Worm (Caenorhabditis elegans) whole organism, L3 larva: ENCODE results near the gene rpl-7A.
A peak's percentile ranks its signal among the peaks of the same experiment; 100 is the strongest.

Experiments
- R02D3.7 ChIP-seq: fragments of 150-350 bp; optimal IDR thresholded peaks from 2 replicates; lab custom pipeline; 2014; ENCODE audit warnings: missing biosample characterization, missing genetic modification characterization
- ZK546.5 ChIP-seq: sonication (generic microtip); optimal IDR thresholded peaks from 2 replicates; lab custom pipeline; 2017; ENCODE audit warnings: missing biosample characterization, missing genetic modification characterization
- aly-2 ChIP-seq: fragments of 150-350 bp; optimal IDR thresholded peaks from 2 replicates; lab custom pipeline; 2014; ENCODE audit warnings: missing biosample characterization, missing genetic modification characterization
- ama-1 ChIP-seq: fragments of 150-350 bp; optimal IDR thresholded peaks from 2 replicates; lab custom pipeline; 2018
- egl-27 ChIP-seq: sonication (generic microtip); optimal IDR thresholded peaks from 4 replicates; lab custom pipeline; 2017; ENCODE audit warnings: missing biosample characterization, missing genetic modification reagents, missing genetic modification characterization
- egl-5 ChIP-seq: fragments of 150-350 bp; optimal IDR thresholded peaks from 2 replicates; lab custom pipeline; 2017; ENCODE audit warnings: missing biosample characterization, missing genetic modification reagents, missing genetic modification characterization, inconsistent platforms
- elt-1 ChIP-seq: fragments of 150-350 bp; optimal IDR thresholded peaks from 2 replicates; lab custom pipeline; 2014; ENCODE audit warnings: missing biosample characterization, missing genetic modification characterization
- elt-2 ChIP-seq: sonication (generic microtip); optimal IDR thresholded peaks from 2 replicates; lab custom pipeline; 2016; ENCODE audit warnings: missing genetic modification reagents, mild to moderate bottlenecking, missing genetic modification characterization, missing compliant biosample characterization
- elt-3 ChIP-seq, 3 experiments: fragments of 150-350 bp in 1 of 3; sonication (generic microtip) in 2 of 3; optimal IDR thresholded peaks; 2 replicates in 2 of 3; 4 replicates in 1 of 3; lab custom pipeline; 2014 to 2017; ENCODE audit warnings: missing biosample characterization in 3 of 3, missing genetic modification characterization in 3 of 3
- fkh-2 ChIP-seq: fragments of 150-350 bp; optimal IDR thresholded peaks from 2 replicates; lab custom pipeline; 2014; ENCODE audit warnings: missing biosample characterization, missing genetic modification reagents, missing genetic modification characterization
- lsy-12 ChIP-seq: sonication (generic microtip); optimal IDR thresholded peaks from 2 replicates; lab custom pipeline; 2016; ENCODE audit warnings: mild to moderate bottlenecking, missing genetic modification characterization, missing compliant biosample characterization
- mml-1 ChIP-seq: fragments of 150-350 bp; sonication (generic microtip); optimal IDR thresholded peaks from 3 replicates; lab custom pipeline; 2014; ENCODE audit warnings: missing biosample characterization, missing genetic modification characterization
- nfya-1 ChIP-seq: sonication (generic microtip); optimal IDR thresholded peaks from 2 replicates; lab custom pipeline; 2017; ENCODE audit warnings: missing genetic modification characterization, mild to moderate bottlenecking, missing compliant biosample characterization, antibody characterized with exemption, moderate library complexity; ENCODE audit not compliant: insufficient read depth
- nhr-11 ChIP-seq: fragments of 150-350 bp; optimal IDR thresholded peaks from 2 replicates; lab custom pipeline; 2014; ENCODE audit warnings: missing biosample characterization, missing genetic modification characterization
- nhr-12 ChIP-seq: fragments of 150-350 bp; optimal IDR thresholded peaks from 2 replicates; lab custom pipeline; 2014; ENCODE audit warnings: missing biosample characterization, missing genetic modification characterization
- nhr-23 ChIP-seq: fragments of 150-350 bp; optimal IDR thresholded peaks from 2 replicates; lab custom pipeline; 2014; ENCODE audit warnings: missing biosample characterization, missing genetic modification reagents, missing genetic modification characterization
- nhr-25 ChIP-seq: sonication (generic microtip); optimal IDR thresholded peaks from 2 replicates; lab custom pipeline; 2017; ENCODE audit warnings: missing biosample characterization, missing genetic modification characterization
- nhr-28 ChIP-seq: fragments of 150-350 bp; optimal IDR thresholded peaks from 2 replicates; lab custom pipeline; 2014; ENCODE audit warnings: missing biosample characterization, missing genetic modification characterization
- nhr-43 ChIP-seq: sonication (generic microtip); optimal IDR thresholded peaks from 2 replicates; lab custom pipeline; 2016; ENCODE audit warnings: mild to moderate bottlenecking, missing genetic modification characterization, missing compliant biosample characterization; ENCODE audit not compliant: poor library complexity, severe bottlenecking
- nhr-67 ChIP-seq: fragments of 150-350 bp; optimal IDR thresholded peaks from 2 replicates; lab custom pipeline; 2014; ENCODE audit warnings: missing biosample characterization, missing genetic modification characterization
- nhr-77 ChIP-seq: fragments of 150-350 bp; optimal IDR thresholded peaks from 2 replicates; lab custom pipeline; 2014; ENCODE audit warnings: missing biosample characterization, missing genetic modification characterization
- pha-4 ChIP-seq: fragments of 150-350 bp; optimal IDR thresholded peaks from 2 replicates; lab custom pipeline; 2014; ENCODE audit warnings: missing biosample characterization, missing genetic modification reagents, missing genetic modification characterization
- pqm-1 ChIP-seq: fragments of 150-350 bp; optimal IDR thresholded peaks from 2 replicates; lab custom pipeline; 2017; ENCODE audit warnings: missing biosample characterization, missing genetic modification characterization, inconsistent platforms
- sea-2 ChIP-seq: fragments of 150-350 bp; sonication (generic microtip); optimal IDR thresholded peaks from 4 replicates; lab custom pipeline; 2014; ENCODE audit warnings: missing biosample characterization, missing genetic modification reagents, missing genetic modification characterization
- snpc-4 ChIP-seq: fragments of 150-350 bp; optimal IDR thresholded peaks from 2 replicates; lab custom pipeline; 2014; ENCODE audit warnings: missing biosample characterization, missing genetic modification characterization
- tbx-2 ChIP-seq: sonication (generic microtip); optimal IDR thresholded peaks from 2 replicates; lab custom pipeline; 2016; ENCODE audit warnings: mild to moderate bottlenecking, missing genetic modification characterization, missing compliant biosample characterization
- unc-39 ChIP-seq: sonication (generic microtip); optimal IDR thresholded peaks from 4 replicates; lab custom pipeline; 2017; ENCODE audit warnings: missing biosample characterization, missing genetic modification characterization
- ztf-4 ChIP-seq: fragments of 150-350 bp; optimal IDR thresholded peaks from 2 replicates; lab custom pipeline; 2014; ENCODE audit warnings: missing biosample characterization, missing genetic modification characterization

Gene rpl-7A

DNA sequence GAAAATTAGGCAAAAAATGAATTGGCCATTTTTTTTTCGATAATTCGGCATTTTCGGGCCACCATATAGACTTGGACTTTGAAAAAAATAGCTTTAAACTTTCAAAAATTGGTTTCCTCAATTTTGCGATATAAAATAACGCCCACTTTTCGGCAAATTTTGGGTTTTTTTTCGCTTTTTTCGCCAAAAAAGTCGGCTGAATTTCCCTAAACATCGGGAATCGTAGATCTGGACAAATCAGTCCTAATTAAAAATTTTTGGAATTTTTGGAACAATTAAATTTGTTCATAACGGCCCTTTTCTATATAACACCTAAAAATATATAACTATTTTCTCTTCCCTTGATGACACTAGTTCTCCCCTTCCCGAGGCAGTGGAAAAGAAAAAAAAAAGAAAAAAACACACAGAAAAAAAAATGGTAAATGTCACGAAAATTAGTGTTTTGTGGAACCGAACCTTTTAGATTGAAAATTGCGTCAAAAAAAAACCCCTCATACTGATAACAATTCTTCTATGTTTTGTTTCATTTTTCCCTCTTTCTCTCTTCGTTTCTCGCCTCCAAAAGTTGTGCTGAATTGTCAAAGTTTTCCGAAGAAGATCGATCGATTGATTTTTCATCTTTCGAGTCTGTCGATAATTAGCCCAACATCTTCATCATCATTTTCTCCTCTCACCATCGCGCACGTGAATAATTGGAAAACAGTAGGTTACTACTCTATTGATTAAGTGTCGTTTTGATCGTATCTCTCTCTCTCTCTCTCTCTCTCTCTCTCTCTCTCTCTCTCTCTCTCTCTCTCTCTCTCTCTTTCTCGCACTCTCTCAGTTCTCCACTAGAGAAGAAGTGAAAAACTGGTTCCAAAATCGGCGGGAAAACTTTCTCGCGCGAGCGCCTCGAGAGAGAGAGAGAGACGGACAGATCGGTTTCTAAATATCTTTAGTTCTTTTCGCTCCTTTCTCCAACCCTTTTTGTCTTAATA lies 10.2 kb upstream of the rpl-7A start, which contains the start of gene Y24D9A.6 (continued):
- TF ChIP-seq egl-5 (tag; lab: Kevin White, UChicago) (no peak), nhr-28 (tag; lab: Kevin White, UChicago) (no peak), mml-1 (tag; lab: Kevin White, UChicago) (peak; percentile 4), lsy-12 (peak; percentile 66), unc-39 (no peak), R02D3.7 (tag; lab: Kevin White, UChicago) (peak; percentile 34), pqm-1 (tag; lab: Kevin White, UChicago) (no peak), fkh-2 (no peak), tbx-2 (tag; lab: Kevin White, UChicago) (no peak), nhr-67 (tag; lab: Kevin White, UChicago) (no peak), aly-2 (tag; lab: Kevin White, UChicago) (no peak), elt-3 (tag; optimal IDR thresholded peaks at IDR 0.05; lab: Kevin White, UChicago) (no peak), elt-1 (tag; lab: Kevin White, UChicago) (peak; percentile 79), nhr-11 (no peak), ZK546.5 (tag; lab: Kevin White, UChicago) (no peak), nhr-23 (tag; lab: Kevin White, UChicago) (peak; percentile 98), pha-4 (tag; lab: Kevin White, UChicago) (peak; percentile 46)

DNA sequence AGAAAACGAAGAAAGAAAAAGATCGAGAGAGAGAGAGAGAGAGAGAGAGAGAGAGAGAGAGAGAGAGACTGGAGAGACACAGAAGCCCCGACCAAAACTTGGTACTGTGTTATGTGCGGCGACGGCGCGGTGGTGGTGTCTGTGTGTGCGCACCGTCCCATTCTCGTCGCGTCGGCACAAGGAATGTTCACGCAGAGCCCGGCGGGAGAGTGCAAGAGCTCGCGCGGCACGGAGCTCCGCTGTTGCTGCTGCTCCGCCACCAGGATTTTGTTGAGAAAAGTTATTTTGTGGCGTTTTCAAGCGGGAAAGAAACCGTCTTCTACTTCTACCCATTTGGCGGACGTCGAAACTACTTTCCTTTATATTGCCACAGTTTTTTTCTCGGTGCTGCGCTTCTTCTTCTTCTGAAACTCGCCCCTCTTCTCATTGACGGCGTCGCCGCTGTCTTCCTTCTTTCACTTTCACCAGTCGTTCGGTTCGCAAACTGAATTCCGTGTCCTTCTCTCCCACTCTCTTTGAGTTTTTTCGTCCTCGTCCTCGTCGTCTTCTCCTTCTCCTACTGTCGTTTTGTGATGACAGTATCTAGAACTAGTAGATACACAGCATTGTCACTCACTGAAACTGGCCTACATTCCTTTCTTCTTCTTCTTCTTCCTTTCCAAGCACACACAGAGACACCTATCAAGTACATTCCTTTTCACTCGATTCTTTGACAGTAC lies 9.2 kb upstream of the rpl-7A start:
- TF ChIP-seq elt-3 (tag; optimal IDR thresholded peaks at IDR 0.05; lab: Kevin White, UChicago) = no peak
- peak; percentile 12 for TF ChIP-seq nhr-23 (tag; lab: Kevin White, UChicago)
- peak; percentile 77 for TF ChIP-seq nhr-25 (tag; lab: Kevin White, UChicago)
- peak; percentile 4 for TF ChIP-seq ama-1 (lab: Kevin White, UChicago)
- TF ChIP-seq pha-4 (tag; lab: Kevin White, UChicago) = peak; percentile 63

DNA sequence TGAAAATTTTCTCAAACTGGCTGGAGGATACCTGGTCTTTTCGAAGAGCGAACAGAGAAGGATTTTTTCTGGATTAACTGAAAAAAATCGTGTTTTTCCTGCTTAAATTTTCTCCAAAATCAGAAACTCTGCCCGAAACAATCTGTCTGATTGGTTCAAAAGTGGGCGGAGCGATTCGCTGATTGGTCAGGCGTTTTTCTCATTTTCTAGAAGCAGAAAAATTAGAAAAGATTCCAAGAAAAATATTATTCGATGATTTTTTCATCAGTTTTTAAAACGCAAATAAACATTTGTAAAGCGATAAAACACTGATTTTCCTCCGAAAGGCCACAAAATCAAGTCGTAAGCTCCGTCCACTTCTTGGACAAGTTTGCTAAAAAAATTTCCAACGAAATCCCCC lies 8.5 kb upstream of the rpl-7A start:
- TF ChIP-seq nfya-1 (tag; lab: Kevin White, UChicago) (peak; percentile 60), nhr-28 (tag; lab: Kevin White, UChicago) (no peak)

ce11 chrIV:4398420-4398819 lies 8.0 kb upstream of the rpl-7A start:
- TF ChIP-seq egl-27 (no peak), nhr-43 (tag; lab: Kevin White, UChicago) (peak; percentile 48), nhr-23 (tag; lab: Kevin White, UChicago) (no peak), nhr-25 (tag; lab: Kevin White, UChicago) (peak; percentile 73), lsy-12 (peak; percentile 1), mml-1 (tag; lab: Kevin White, UChicago) (no peak), elt-3 (tag; optimal IDR thresholded peaks at IDR 0.05; lab: Kevin White, UChicago) (peak in 1 of 3 experiments; percentile 47), nhr-11 (no peak), sea-2 (GFP tag; lab: Kevin White, UChicago) (no peak), elt-2 (tag; lab: Kevin White, UChicago) (no peak), pha-4 (tag; lab: Kevin White, UChicago) (peak; percentile 22), snpc-4 (tag; lab: Kevin White, UChicago) (peak; percentile 27), nfya-1 (tag; lab: Kevin White, UChicago) (no peak), nhr-12 (no peak), nhr-77 (no peak), ama-1 (lab: Kevin White, UChicago) (peak; percentile 49), tbx-2 (tag; lab: Kevin White, UChicago) (peak; percentile 6), R02D3.7 (tag; lab: Kevin White, UChicago) (peak; percentile 17)

DNA sequence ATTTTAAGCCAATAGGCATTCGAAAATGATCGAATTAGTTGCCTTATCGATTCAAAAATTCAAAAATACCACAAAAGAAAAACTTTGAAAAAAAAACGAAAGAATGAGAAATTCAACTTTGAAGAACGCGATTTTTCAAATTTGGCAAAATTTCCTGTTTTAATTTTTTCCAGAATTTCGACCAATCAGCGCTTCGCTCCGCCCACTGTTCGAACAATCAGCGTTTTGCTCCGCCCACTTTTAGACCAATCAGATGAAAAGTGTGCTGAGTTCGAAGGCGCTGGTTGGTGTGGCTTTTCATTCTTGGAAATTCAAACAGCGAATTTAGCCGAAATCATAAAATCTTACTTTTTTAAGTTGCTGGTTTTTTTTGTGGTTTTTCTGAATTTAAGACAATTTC lies 7.2 kb upstream of the rpl-7A start:
- TF ChIP-seq ztf-4 = no peak
- TF ChIP-seq nfya-1 (tag; lab: Kevin White, UChicago) = peak; percentile 94
- no peak for TF ChIP-seq pha-4 (tag; lab: Kevin White, UChicago)
